Worm (Caenorhabditis elegans): ENCODE results near the gene C16A3.5.

C16A3.5 gene

DNA sequence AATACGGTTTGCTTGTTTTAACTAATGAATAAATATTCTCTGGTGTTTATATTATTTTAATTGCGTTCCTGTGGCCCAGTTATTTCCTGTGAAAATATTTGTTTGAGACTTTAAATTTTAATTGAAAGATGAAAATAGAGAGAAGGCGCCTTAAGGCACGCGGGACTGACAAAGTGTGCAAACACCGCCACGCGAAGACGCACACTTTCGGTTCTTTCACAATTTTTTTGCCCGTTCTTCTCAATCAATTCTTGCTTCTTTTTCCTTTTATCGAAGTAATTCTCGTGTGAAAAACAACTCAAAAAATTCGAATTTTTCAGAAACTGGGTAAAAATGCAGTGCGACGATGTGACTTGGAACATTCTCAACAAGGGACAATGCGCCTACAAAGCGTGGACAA, 1.4 kb upstream of the C16A3.5 start, which contains the start of gene C16A3.6:
TSS of gene C16A3.6 (plus strand) at position 84 of the 400 bp plus-strand sequence.
- TF ChIP-seq nhr-23 (tag; optimal IDR thresholded peaks at IDR 0.05), result peak; percentile 11
- TF ChIP-seq nhr-76 (tag; optimal IDR thresholded peaks at IDR 0.05), result no peak
- TF ChIP-seq ama-1 (optimal IDR thresholded peaks at IDR 0.05), result peak; percentile 75
- peak; percentile 37 for TF ChIP-seq nfya-1 (tag; optimal IDR thresholded peaks at IDR 0.05; ENCODE audit: insufficient read depth)
- peak; percentile 40 for TF ChIP-seq pha-4 (tag; optimal IDR thresholded peaks at IDR 0.05)
- TF ChIP-seq elt-2 (tag; optimal IDR thresholded peaks at IDR 0.05), result peak; percentile 14
- peak; percentile 32 for TF ChIP-seq hmg-11 (tag; optimal IDR thresholded peaks at IDR 0.05)
- TF ChIP-seq sea-2 (GFP tag; optimal IDR thresholded peaks at IDR 0.05), result no peak

DNA sequence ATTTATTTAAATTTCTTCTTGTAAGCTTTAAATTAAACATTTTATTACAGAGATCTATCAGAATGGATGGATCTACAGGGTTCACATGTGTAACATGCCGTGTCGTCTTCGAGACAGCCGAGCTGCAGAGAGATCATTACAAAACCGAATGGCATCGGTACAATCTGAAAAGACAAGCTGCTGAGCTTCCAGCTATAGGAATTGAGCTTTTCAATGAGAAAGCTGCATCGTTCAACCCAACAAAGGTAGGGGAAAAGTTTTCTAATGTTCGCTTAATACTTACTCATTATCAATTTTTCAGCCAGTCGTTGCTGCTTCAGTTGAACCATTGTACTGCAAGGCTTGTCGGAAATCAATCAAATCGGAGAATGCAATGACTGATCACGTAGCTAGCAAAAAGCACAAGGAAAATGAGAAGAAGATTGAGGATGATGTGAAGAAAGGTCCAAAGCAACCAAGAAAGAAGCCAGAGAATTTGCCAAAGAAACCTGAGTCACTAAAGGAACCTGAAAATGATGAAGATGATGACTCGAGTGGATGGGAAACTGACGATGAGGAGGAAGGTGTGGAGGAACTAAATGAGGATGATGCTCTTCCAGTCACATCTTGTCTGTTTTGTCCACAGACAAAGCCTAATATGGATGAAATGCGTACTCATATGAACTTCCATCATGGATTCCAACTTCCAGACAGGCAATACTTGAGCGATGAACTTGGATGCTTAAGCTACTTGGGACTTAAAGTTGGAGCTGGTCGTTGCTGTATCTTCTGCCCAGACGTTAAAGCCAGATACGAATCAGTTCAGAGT, 1.2 kb downstream of the C16A3.5 start, which contains the start of gene znf-622:
TSS of gene znf-622 (plus strand) at position 51 of the 808 bp plus-strand sequence.
- TF ChIP-seq nhr-12 (tag; optimal IDR thresholded peaks at IDR 0.05) (no peak), nhr-11 (tag; optimal IDR thresholded peaks at IDR 0.05) (no peak), snpc-4 (tag; optimal IDR thresholded peaks at IDR 0.05) (no peak), eor-1 (tag; optimal IDR thresholded peaks at IDR 0.05) (no peak), ceh-82 (tag; optimal IDR thresholded peaks at IDR 0.05) (no peak), pha-4 (tag; optimal IDR thresholded peaks at IDR 0.05) (no peak)

DNA sequence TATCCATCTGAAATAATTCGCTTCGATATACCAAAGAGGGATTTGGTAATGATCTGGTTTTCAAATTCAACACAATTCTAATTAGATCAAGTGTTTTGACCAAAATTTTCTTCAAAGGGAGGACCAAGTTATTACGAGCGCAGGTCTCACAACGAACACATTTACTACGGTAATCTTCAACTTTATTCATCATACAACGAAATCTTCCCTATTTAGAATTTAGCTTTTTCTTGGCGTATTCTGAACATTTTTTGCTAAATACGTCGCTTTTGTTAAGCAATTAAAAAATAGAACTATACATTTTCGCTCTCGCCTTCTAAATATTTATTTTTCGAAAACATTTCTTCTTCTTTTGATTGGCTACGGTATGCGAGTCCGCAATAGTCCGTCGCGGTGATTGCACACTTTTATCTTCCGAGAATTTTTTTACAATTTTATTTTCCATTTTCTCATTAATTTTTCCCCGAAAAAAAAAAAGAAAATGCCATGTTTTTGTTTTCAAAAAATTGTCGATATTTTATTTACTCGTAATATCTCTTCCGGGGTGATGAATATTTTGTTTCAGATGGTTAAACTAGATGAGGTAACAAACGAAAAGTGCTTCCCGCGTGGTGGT, 2.5 kb downstream of the C16A3.5 start, which contains the start of gene let-716:
TSS of gene let-716 (plus strand) at position 566 of the 616 bp plus-strand sequence.
- peak; percentile 7 for TF ChIP-seq elt-2 (tag; optimal IDR thresholded peaks at IDR 0.05)
- peak; percentile 24 for TF ChIP-seq lin-15B (tag; optimal IDR thresholded peaks at IDR 0.05)
- TF ChIP-seq mml-1 (tag; optimal IDR thresholded peaks at IDR 0.05), result no peak
- TF ChIP-seq ama-1 (optimal IDR thresholded peaks at IDR 0.05), result no peak
- no peak for TF ChIP-seq nhr-28 (tag; optimal IDR thresholded peaks at IDR 0.05)
- no peak for TF ChIP-seq ceh-16 (tag; optimal IDR thresholded peaks at IDR 0.05)
- no peak for TF ChIP-seq ZK546.5 (tag; optimal IDR thresholded peaks at IDR 0.05)
- TF ChIP-seq fkh-10 (GFP tag; optimal IDR thresholded peaks at IDR 0.05), result no peak
- no peak for TF ChIP-seq lsy-12 (tag; optimal IDR thresholded peaks at IDR 0.05)
- TF ChIP-seq nhr-23 (tag; optimal IDR thresholded peaks at IDR 0.05), result peak; percentile 22
- no peak for TF ChIP-seq unc-62 (GFP tag; optimal IDR thresholded peaks at IDR 0.05)

DNA sequence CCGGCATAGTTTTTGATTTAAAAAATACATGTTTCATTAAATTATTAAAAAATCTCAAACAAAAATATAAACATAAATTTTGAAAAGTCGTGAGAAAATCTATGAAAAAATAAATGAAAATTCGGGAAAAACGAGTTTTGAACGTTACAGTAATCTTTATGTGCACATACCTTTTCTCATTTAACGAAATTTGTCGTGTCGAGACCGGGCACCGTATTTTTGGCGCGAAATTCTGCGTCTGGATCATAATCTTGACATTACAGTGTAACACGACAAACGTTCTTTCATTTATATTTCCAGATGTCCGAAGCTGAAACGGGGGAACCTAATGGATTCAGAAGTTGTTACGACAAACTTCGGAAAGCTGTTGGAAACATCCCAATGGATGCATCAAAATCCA, 9.0 kb downstream of the C16A3.5 start, which contains the start of gene C16A3.2:
TSS of gene C16A3.2 (plus strand) at position 301 of the 400 bp plus-strand sequence.
- no peak for TF ChIP-seq elt-2 (tag; optimal IDR thresholded peaks at IDR 0.05)

DNA sequence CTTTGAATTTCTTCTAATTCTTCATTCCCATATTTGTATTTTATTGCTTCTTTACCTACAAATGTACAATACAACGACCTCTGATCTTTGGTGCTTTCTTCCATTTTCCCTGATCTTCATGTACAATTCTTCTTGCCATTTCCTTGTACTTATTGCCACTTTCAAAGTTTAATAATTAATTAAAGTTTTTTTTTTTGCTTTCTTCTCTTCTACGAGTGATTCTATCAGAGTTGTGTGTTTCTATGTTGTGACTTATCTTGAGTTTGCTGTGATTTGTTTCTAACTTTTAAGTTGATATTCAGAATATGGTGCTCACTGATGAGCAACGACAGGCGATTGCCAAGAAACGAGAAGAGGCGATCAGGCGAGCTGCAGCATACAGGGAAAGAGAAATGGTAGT, 10.1 kb downstream of the C16A3.5 start, which contains the start of gene smrc-1:
TSS of gene smrc-1 (plus strand) at position 301 of the 400 bp plus-strand sequence.
- TF ChIP-seq ZK546.5 (tag; optimal IDR thresholded peaks at IDR 0.05), result no peak
- no peak for TF ChIP-seq ztf-4 (tag; optimal IDR thresholded peaks at IDR 0.05)
- no peak for TF ChIP-seq jun-1 (tag; optimal IDR thresholded peaks at IDR 0.05)
- TF ChIP-seq unc-39 (tag; optimal IDR thresholded peaks at IDR 0.05), result no peak

DNA sequence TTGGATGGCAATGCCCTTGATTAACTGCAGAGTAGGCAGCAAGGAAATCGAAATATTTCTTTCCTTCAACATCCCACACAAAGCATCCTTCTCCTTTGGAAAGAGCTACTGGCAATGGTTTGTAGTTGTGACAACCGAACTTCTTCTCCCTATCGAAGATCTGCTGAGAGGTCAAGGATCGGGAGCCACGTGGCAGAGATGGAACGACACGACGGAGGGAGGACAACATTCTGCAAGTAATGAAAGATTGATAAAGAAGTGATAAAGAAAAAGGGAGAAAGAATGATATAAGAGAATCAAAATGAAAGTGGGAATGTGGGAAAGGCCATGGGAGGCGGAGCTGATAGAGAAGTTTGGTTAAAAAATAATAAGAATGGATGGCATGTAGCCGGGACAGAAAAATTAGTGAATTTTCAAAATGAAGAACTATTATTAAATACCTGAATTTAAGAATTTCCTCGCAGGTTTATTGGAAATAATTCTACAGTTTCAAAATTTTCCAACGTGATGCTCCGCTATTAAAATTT, 15.2 kb downstream of the C16A3.5 start, which contains the start of gene oatr-1:
TSS of gene oatr-1 (minus strand) at position 477 of the 527 bp plus-strand sequence.
- TF ChIP-seq fkh-10 (GFP tag; optimal IDR thresholded peaks at IDR 0.05) (no peak), nhr-28 (tag; optimal IDR thresholded peaks at IDR 0.05) (no peak)

DNA sequence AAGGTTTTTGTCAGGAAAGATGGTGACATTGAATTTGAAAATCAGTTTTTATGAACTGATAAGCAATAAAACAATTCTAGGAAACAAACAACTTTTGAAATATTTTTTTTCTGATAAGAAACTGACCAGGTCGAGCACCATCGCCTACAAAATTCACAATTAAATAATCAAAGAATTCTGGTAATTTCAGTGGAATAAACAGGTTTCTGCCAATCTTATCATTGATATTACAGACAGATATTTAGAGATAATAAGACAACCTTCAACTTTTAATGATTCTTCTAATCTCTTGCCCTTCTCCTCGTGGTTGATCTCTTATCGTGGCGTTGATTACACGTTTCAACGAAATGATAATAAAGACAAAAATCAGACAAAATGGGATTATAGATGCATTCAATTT, 15.8 kb downstream of the C16A3.5 start:
- no peak for TF ChIP-seq lin-15B (tag; optimal IDR thresholded peaks at IDR 0.05)
- no peak for TF ChIP-seq unc-39 (tag; optimal IDR thresholded peaks at IDR 0.05)
- TF ChIP-seq pqm-1 (tag; optimal IDR thresholded peaks at IDR 0.05), result peak; percentile 85
- TF ChIP-seq nfya-1 (tag; optimal IDR thresholded peaks at IDR 0.05; ENCODE audit: insufficient read depth), result no peak
- no peak for TF ChIP-seq nhr-76 (tag; optimal IDR thresholded peaks at IDR 0.05)
- TF ChIP-seq nhr-25 (tag; optimal IDR thresholded peaks at IDR 0.05), result peak; percentile 73
- TF ChIP-seq mml-1 (tag; optimal IDR thresholded peaks at IDR 0.05), result no peak
- no peak for TF ChIP-seq fkh-10 (GFP tag; optimal IDR thresholded peaks at IDR 0.05)
- TF ChIP-seq elt-1 (tag; optimal IDR thresholded peaks at IDR 0.05), result no peak
- TF ChIP-seq unc-62 (GFP tag; optimal IDR thresholded peaks at IDR 0.05), result no peak
- no peak for TF ChIP-seq nhr-28 (tag; optimal IDR thresholded peaks at IDR 0.05)
- no peak for TF ChIP-seq egl-27 (tag; optimal IDR thresholded peaks at IDR 0.05)
- peak; percentile 95 for TF ChIP-seq elt-2 (tag; optimal IDR thresholded peaks at IDR 0.05)
- TF ChIP-seq ceh-28 (tag; optimal IDR thresholded peaks at IDR 0.05), result no peak
- peak; percentile 2 to 100 (median 82) for TF ChIP-seq elt-3 (tag; optimal IDR thresholded peaks at IDR 0.05)
- TF ChIP-seq ztf-4 (tag; optimal IDR thresholded peaks at IDR 0.05), result no peak
- no peak for TF ChIP-seq egl-5 (tag; optimal IDR thresholded peaks at IDR 0.05)
- TF ChIP-seq ceh-16 (tag; optimal IDR thresholded peaks at IDR 0.05), result no peak
- TF ChIP-seq jun-1 (tag; optimal IDR thresholded peaks at IDR 0.05), result peak; percentile 20
- TF ChIP-seq nhr-77 (tag; optimal IDR thresholded peaks at IDR 0.05), result no peak
- no peak for TF ChIP-seq lin-39 (tag; optimal IDR thresholded peaks at IDR 0.05)
- no peak for TF ChIP-seq hmg-11 (tag; optimal IDR thresholded peaks at IDR 0.05)
- TF ChIP-seq nhr-11 (tag; optimal IDR thresholded peaks at IDR 0.05), result no peak
- TF ChIP-seq nhr-43 (tag; optimal IDR thresholded peaks at IDR 0.05; ENCODE audit: poor library complexity, severe bottlenecking), result peak; percentile 70
- TF ChIP-seq pha-4 (tag; optimal IDR thresholded peaks at IDR 0.05), result peak; percentile 32

Data from whole organism, L3 larva.